Fruit fly (Drosophila melanogaster) whole organism, embryonic: ENCODE data around the gene CG12206.

ENCODE experiments used
- Ada2b ChIP-seq: fragments of 200-800 bp; sonication (Bioruptor generic); IDR thresholded peaks from 2 replicates; pipeline ENCODE4 v1.3.6; 2022; ENCODE audit warnings: missing biosample characterization, missing genetic modification characterization
- CG10209 ChIP-seq: fragments of 200-800 bp; sonication (Bioruptor generic); optimal IDR thresholded peaks from 3 replicates; lab custom pipeline; 2017; ENCODE audit warnings: missing biosample characterization, mild to moderate bottlenecking, missing genetic modification characterization, missing genetic modification reagents
- CG10274 ChIP-seq: fragments of 200-800 bp; sonication (Bioruptor generic); optimal IDR thresholded peaks from 3 replicates; lab custom pipeline; 2017; ENCODE audit warnings: missing biosample characterization, mild to moderate bottlenecking, missing genetic modification characterization
- CG10979 ChIP-seq: fragments of 200-800 bp; sonication (Bioruptor generic); optimal IDR thresholded peaks from 2 replicates; lab custom pipeline; 2018; ENCODE audit warnings: missing biosample characterization, mild to moderate bottlenecking, missing genetic modification characterization, moderate library complexity
- CG12659 ChIP-seq: fragments of 200-800 bp; sonication (Bioruptor generic); optimal IDR thresholded peaks from 3 replicates; lab custom pipeline; 2017; ENCODE audit warnings: mild to moderate bottlenecking, missing biosample characterization, missing genetic modification reagents, missing genetic modification characterization
- CG14050 ChIP-seq: fragments of 200-800 bp; sonication (Bioruptor generic); IDR thresholded peaks from 3 replicates; pipeline ENCODE4 v1.3.6; 2022; ENCODE audit warnings: missing biosample characterization, missing genetic modification characterization
- CG16815 ChIP-seq: fragments of 200-800 bp; sonication (Bioruptor generic); optimal IDR thresholded peaks from 3 replicates; lab custom pipeline; 2017; ENCODE audit warnings: missing biosample characterization, mild to moderate bottlenecking, missing genetic modification characterization
- CG18262 ChIP-seq: fragments of 200-800 bp; optimal IDR thresholded peaks from 3 replicates; lab custom pipeline; 2019; ENCODE audit warnings: missing biosample characterization, mild to moderate bottlenecking, missing genetic modification characterization, moderate library complexity
- CG2712 ChIP-seq: fragments of 200-800 bp; optimal IDR thresholded peaks from 3 replicates; lab custom pipeline; 2019; ENCODE audit warnings: missing biosample characterization, mild to moderate bottlenecking, missing genetic modification characterization, moderate library complexity
- CG2875 ChIP-seq: fragments of 200-800 bp; sonication (Bioruptor generic); optimal IDR thresholded peaks from 2 replicates; lab custom pipeline; 2017; ENCODE audit warnings: missing biosample characterization, mild to moderate bottlenecking, missing genetic modification characterization, missing genetic modification reagents
- CG3847 ChIP-seq: fragments of 200-800 bp; sonication (Bioruptor generic); IDR thresholded peaks from 2 replicates; pipeline ENCODE4 v1.3.6; 2022; ENCODE audit warnings: missing biosample characterization, missing genetic modification characterization
- CG4617 ChIP-seq: fragments of 200-800 bp; sonication (Bioruptor generic); optimal IDR thresholded peaks from 3 replicates; lab custom pipeline; 2016; ENCODE audit warnings: missing biosample characterization, missing genetic modification characterization, borderline replicate concordance
- CG4707 ChIP-seq: fragments of 200-800 bp; sonication (Bioruptor generic); optimal IDR thresholded peaks from 2 replicates; lab custom pipeline; 2018; ENCODE audit warnings: missing biosample characterization, mild to moderate bottlenecking, missing genetic modification characterization, moderate library complexity
- CG6689 ChIP-seq: fragments of 200-800 bp; sonication (Bioruptor generic); IDR thresholded peaks from 2 replicates; pipeline ENCODE4 v1.3.6; 2022; ENCODE audit warnings: missing biosample characterization, missing genetic modification characterization
- CG6854 ChIP-seq: fragments of 200-800 bp; sonication (Bioruptor generic); optimal IDR thresholded peaks from 3 replicates; lab custom pipeline; 2017; ENCODE audit warnings: missing biosample characterization, mild to moderate bottlenecking, missing genetic modification characterization
- CG7839 ChIP-seq: fragments of 200-800 bp; sonication (Bioruptor generic); optimal IDR thresholded peaks from 3 replicates; lab custom pipeline; 2018; ENCODE audit warnings: missing biosample characterization, mild to moderate bottlenecking, missing genetic modification characterization, moderate library complexity
- CG8478 ChIP-seq: fragments of >200 bp; optimal IDR thresholded peaks from 2 replicates; lab custom pipeline; 2018
- Doc3 ChIP-seq: fragments of 200-800 bp; sonication (Bioruptor generic); IDR thresholded peaks from 3 replicates; pipeline ENCODE4 v1.3.6; 2022; ENCODE audit warnings: missing biosample characterization, missing genetic modification characterization; ENCODE audit not compliant: partially characterized antibody
- Drgx ChIP-seq: fragments of 200-800 bp; sonication (Bioruptor generic); IDR thresholded peaks from 2 replicates; pipeline ENCODE4 v1.3.6; 2022; ENCODE audit warnings: missing biosample characterization, missing genetic modification characterization
- E2f1 ChIP-seq: fragments of 200-800 bp; sonication (Bioruptor generic); IDR thresholded peaks from 2 replicates; pipeline ENCODE4 v1.3.6; 2022; ENCODE audit warnings: missing biosample characterization, missing genetic modification characterization
- Fer1 ChIP-seq: fragments of 200-800 bp; sonication (Bioruptor generic); optimal IDR thresholded peaks from 2 replicates; lab custom pipeline; 2017; ENCODE audit warnings: missing biosample characterization, mild to moderate bottlenecking, missing genetic modification characterization
- Hsf ChIP-seq: fragments of 200-800 bp; sonication (Bioruptor generic); optimal IDR thresholded peaks from 3 replicates; lab custom pipeline; 2016; ENCODE audit warnings: missing biosample characterization, missing genetic modification characterization
- Lim3 ChIP-seq: fragments of 200-800 bp; sonication (Bioruptor generic); IDR thresholded peaks from 2 replicates; pipeline ENCODE4 v1.3.6; 2022; ENCODE audit warnings: missing biosample characterization, missing genetic modification characterization
- Oli ChIP-seq: fragments of 200-800 bp; sonication (Bioruptor generic); optimal IDR thresholded peaks from 2 replicates; lab custom pipeline; 2018; ENCODE audit warnings: missing biosample characterization, mild to moderate bottlenecking, missing genetic modification characterization, moderate library complexity
- Ptx1 ChIP-seq: fragments of 200-800 bp; sonication (Bioruptor generic); IDR thresholded peaks from 2 replicates; pipeline ENCODE4 v1.3.6; 2022; ENCODE audit warnings: missing biosample characterization, missing genetic modification characterization
- Sry-δ ChIP-seq: fragments of 200-800 bp; sonication (Bioruptor generic); optimal IDR thresholded peaks from 2 replicates; lab custom pipeline; 2016; ENCODE audit warnings: missing biosample characterization, missing genetic modification characterization
- bowl ChIP-seq: fragments of 200-800 bp; sonication (Bioruptor generic); IDR thresholded peaks from 2 replicates; pipeline ENCODE4 v1.3.6; 2022; ENCODE audit warnings: missing biosample characterization, missing genetic modification characterization
- cg ChIP-seq: fragments of 200-800 bp; sonication (Bioruptor generic); optimal IDR thresholded peaks from 3 replicates; lab custom pipeline; 2019; ENCODE audit warnings: missing biosample characterization, mild to moderate bottlenecking, missing genetic modification characterization, moderate library complexity
- chif ChIP-seq, 2 experiments: fragments of 200-800 bp; sonication (Bioruptor generic); optimal IDR thresholded peaks; 3 replicates each; lab custom pipeline; 2016; ENCODE audit warnings: missing biosample characterization in 2 of 2, missing genetic modification characterization in 2 of 2
- crc ChIP-seq: fragments of 200-800 bp; sonication (Bioruptor generic); optimal IDR thresholded peaks from 2 replicates; lab custom pipeline; 2016; ENCODE audit warnings: missing biosample characterization, missing genetic modification characterization
- da ChIP-seq: fragments of 200-800 bp; sonication (Bioruptor generic); optimal IDR thresholded peaks from 2 replicates; lab custom pipeline; 2016; ENCODE audit warnings: missing biosample characterization, missing genetic modification characterization
- en ChIP-seq: fragments of 200-800 bp; sonication (Bioruptor generic); optimal IDR thresholded peaks from 2 replicates; lab custom pipeline; 2016; ENCODE audit warnings: missing biosample characterization, missing genetic modification characterization
- esg ChIP-seq: fragments of 200-800 bp; sonication (Bioruptor generic); conservative IDR thresholded peaks from 2 replicates; pipeline ENCODE4 v1.3.6; 2022; ENCODE audit warnings: missing biosample characterization, missing genetic modification characterization
- grau ChIP-seq: fragments of 200-800 bp; optimal IDR thresholded peaks from 3 replicates; lab custom pipeline; 2019; ENCODE audit warnings: missing biosample characterization, mild to moderate bottlenecking, missing genetic modification characterization, moderate library complexity
- gro ChIP-seq: fragments of 200-800 bp; sonication (Bioruptor generic); optimal IDR thresholded peaks from 2 replicates; lab custom pipeline; 2016; ENCODE audit warnings: missing biosample characterization, missing genetic modification characterization
- gt ChIP-seq: fragments of 200-800 bp; sonication (Bioruptor generic); IDR thresholded peaks from 2 replicates; pipeline ENCODE4 v1.3.6; 2022; ENCODE audit warnings: missing biosample characterization, missing genetic modification characterization
- hkb ChIP-seq, 2 experiments: fragments of 200-800 bp in 1 of 2; fragments of >200 bp in 1 of 2; sonication (Bioruptor generic) in 1 of 2; IDR thresholded peaks in 1 of 2; optimal IDR thresholded peaks in 1 of 2; 2 replicates each; pipeline versions ENCODE4 v1.3.6 to Lab custom; 2017 to 2022; ENCODE audit warnings: missing biosample characterization in 1 of 2, missing genetic modification characterization in 1 of 2
- inv ChIP-seq: fragments of 200-800 bp; sonication (Bioruptor generic); IDR thresholded peaks from 2 replicates; pipeline ENCODE4 v1.3.6; 2022; ENCODE audit warnings: missing biosample characterization, missing genetic modification characterization; ENCODE audit not compliant: partially characterized antibody
- klu ChIP-seq: fragments of 200-800 bp; sonication (Bioruptor generic); IDR thresholded peaks from 2 replicates; pipeline ENCODE4 v1.3.6; 2022; ENCODE audit warnings: missing biosample characterization, missing genetic modification characterization
- lab ChIP-seq: fragments of 200-800 bp; sonication (Bioruptor generic); optimal IDR thresholded peaks from 3 replicates; lab custom pipeline; 2017; ENCODE audit warnings: missing biosample characterization, missing genetic modification characterization, mild to moderate bottlenecking, moderate library complexity, missing genetic modification reagents
- nerfin-1 ChIP-seq: fragments of 200-800 bp; sonication (Bioruptor generic); optimal IDR thresholded peaks from 3 replicates; lab custom pipeline; 2019; ENCODE audit warnings: missing biosample characterization, mild to moderate bottlenecking, missing genetic modification characterization, moderate library complexity
- peb ChIP-seq: fragments of 200-800 bp; sonication (Bioruptor generic); IDR thresholded peaks from 2 replicates; pipeline ENCODE4 v1.3.6; 2022; ENCODE audit warnings: missing biosample characterization, missing genetic modification characterization
- pfk ChIP-seq: fragments of 200-800 bp; sonication (Bioruptor generic); optimal IDR thresholded peaks from 2 replicates; lab custom pipeline; 2018; ENCODE audit warnings: missing biosample characterization, mild to moderate bottlenecking, missing genetic modification characterization, moderate library complexity
- phol ChIP-seq: fragments of 200-800 bp; sonication (Bioruptor generic); optimal IDR thresholded peaks from 3 replicates; lab custom pipeline; 2018; ENCODE audit warnings: missing biosample characterization, mild to moderate bottlenecking, missing genetic modification characterization, moderate library complexity
- repo ChIP-seq: fragments of 200-800 bp; sonication (Bioruptor generic); optimal IDR thresholded peaks from 2 replicates; lab custom pipeline; 2016; ENCODE audit warnings: missing biosample characterization, missing genetic modification characterization
- sima ChIP-seq: fragments of 200-800 bp; sonication (Bioruptor generic); optimal IDR thresholded peaks from 2 replicates; lab custom pipeline; 2016; ENCODE audit warnings: missing biosample characterization, missing genetic modification characterization
- slp2 ChIP-seq: fragments of 200-800 bp; sonication (Bioruptor generic); optimal IDR thresholded peaks from 2 replicates; lab custom pipeline; 2016; ENCODE audit warnings: missing biosample characterization, missing genetic modification characterization
- stc ChIP-seq: fragments of 200-800 bp; sonication (Bioruptor generic); IDR thresholded peaks from 2 replicates; pipeline ENCODE4 v1.3.6; 2022; ENCODE audit warnings: missing biosample characterization, missing genetic modification characterization
- unpg ChIP-seq: fragments of 200-800 bp; sonication (Bioruptor generic); optimal IDR thresholded peaks from 3 replicates; lab custom pipeline; 2018; ENCODE audit warnings: missing biosample characterization, mild to moderate bottlenecking, missing genetic modification characterization, moderate library complexity
- wek ChIP-seq: fragments of 200-800 bp; sonication (Bioruptor generic); optimal IDR thresholded peaks from 3 replicates; lab custom pipeline; 2018; ENCODE audit warnings: missing biosample characterization, mild to moderate bottlenecking, missing genetic modification characterization, moderate library complexity

CG12206 gene

dm6 chrX:3432928-3433327, 41.4 kb downstream of the CG12206 start (continued):
- peak; percentile 42 for TF ChIP-seq Oli (tag; lab: Kevin White, UChicago)
- peak; percentile 33 for TF ChIP-seq phol
- no peak for TF ChIP-seq cg
- TF ChIP-seq slp2 (GFP tag; lab: Kevin White, UChicago): no peak
- TF ChIP-seq CG12659: peak; percentile 40
- peak; percentile 22 for TF ChIP-seq CG2712 (tag; lab: Kevin White, UChicago)
- no peak for TF ChIP-seq CG8478 (lab: Kevin White, UChicago)
- TF ChIP-seq gro (GFP tag; lab: Kevin White, UChicago): peak; percentile 30
- peak; percentile 59; the same call in 1 of the 3 replicates for TF ChIP-seq CG14050 (GFP tag; lab: Robert Waterston, UW)
- TF ChIP-seq E2f1 (GFP tag; lab: Robert Waterston, UW): peak; percentile 33; the same call in 1 of the 2 replicates
- TF ChIP-seq stc (GFP tag; lab: Robert Waterston, UW): peak; percentile 58
- TF ChIP-seq Fer1 (GFP tag; lab: Kevin White, UChicago): peak; percentile 8
- TF ChIP-seq CG2875 (GFP tag; lab: Kevin White, UChicago): no peak
- no peak for TF ChIP-seq CG10979 (tag; lab: Kevin White, UChicago)
- no peak for TF ChIP-seq repo (GFP tag; lab: Kevin White, UChicago)

- no peak for TF ChIP-seq crc (GFP tag; lab: Kevin White, UChicago)
- TF ChIP-seq esg (GFP tag; lab: Robert Waterston, UW): peak; percentile 77
- TF ChIP-seq sima (GFP tag; lab: Kevin White, UChicago): no peak
- TF ChIP-seq Drgx (GFP tag; lab: Robert Waterston, UW): no peak
- peak; percentile 34 for TF ChIP-seq nerfin-1 (tag; lab: Kevin White, UChicago)
- TF ChIP-seq klu (GFP tag; lab: Robert Waterston, UW): peak; percentile 57
- peak; percentile 75 for TF ChIP-seq grau (tag; lab: Kevin White, UChicago)
- TF ChIP-seq da (GFP tag; lab: Kevin White, UChicago): no peak
- no peak for TF ChIP-seq CG4707 (GFP tag; lab: Kevin White, UChicago)
- TF ChIP-seq CG16815 (GFP tag; lab: Kevin White, UChicago): peak; percentile 15
- TF ChIP-seq Sry-δ (GFP tag; lab: Kevin White, UChicago): no peak
- TF ChIP-seq CG10209 (GFP tag; lab: Kevin White, UChicago): peak; percentile 35
- peak; percentile 32 for TF ChIP-seq Hsf (GFP tag; lab: Kevin White, UChicago)
- no peak for TF ChIP-seq CG4617 (GFP tag; lab: Kevin White, UChicago)
- TF ChIP-seq peb: peak; percentile 33; the same call in 1 of the 2 replicates
- TF ChIP-seq gt: no peak
- TF ChIP-seq wek (GFP tag; lab: Kevin White, UChicago): no peak
- peak; percentile 60 for TF ChIP-seq lab (GFP tag; lab: Kevin White, UChicago)
- TF ChIP-seq pfk (GFP tag; lab: Kevin White, UChicago): no peak
- TF ChIP-seq Ada2b (GFP tag; lab: Robert Waterston, UW): peak; percentile 76
- no peak for TF ChIP-seq hkb (optimal IDR thresholded peaks at IDR 0.05; lab: Kevin White, UChicago)
- peak; percentile 62 for TF ChIP-seq hkb (GFP tag; IDR thresholded peaks at IDR 0.05; lab: Robert Waterston, UW)
- peak; percentile 73 for TF ChIP-seq unpg (GFP tag; lab: Kevin White, UChicago)
- TF ChIP-seq CG3847 (GFP tag; lab: Robert Waterston, UW): peak; percentile 77
- peak; percentile 78 for TF ChIP-seq CG7839 (tag; lab: Kevin White, UChicago)
- peak; percentile 61; the same call in 1 of the 2 replicates for TF ChIP-seq Lim3
- peak; percentile 87 for TF ChIP-seq Ptx1
- no peak for TF ChIP-seq en (GFP tag; lab: Kevin White, UChicago)
- no peak for TF ChIP-seq Doc3 (GFP tag; lab: Robert Waterston, UW)
- peak; percentile 76 for TF ChIP-seq CG18262
- no peak for TF ChIP-seq CG10274
- TF ChIP-seq bowl (GFP tag; lab: Robert Waterston, UW): peak; percentile 21; the same call in 1 of the 2 replicates
- TF ChIP-seq chif (GFP tag; optimal IDR thresholded peaks at IDR 0.05; lab: Kevin White, UChicago): peak; percentile 10 to 43
- TF ChIP-seq CG6689 (GFP tag; lab: Robert Waterston, UW): peak; percentile 82
- no peak for TF ChIP-seq inv (GFP tag; lab: Robert Waterston, UW)
- TF ChIP-seq CG6854 (GFP tag; lab: Kevin White, UChicago): no peak
Measured at dm6 chrX:3431641-3432040, 42.7 kb downstream of the CG12206 start.
